Fruit fly (Drosophila melanogaster): ENCODE results near the gene PKD.

PKD gene

DNA sequence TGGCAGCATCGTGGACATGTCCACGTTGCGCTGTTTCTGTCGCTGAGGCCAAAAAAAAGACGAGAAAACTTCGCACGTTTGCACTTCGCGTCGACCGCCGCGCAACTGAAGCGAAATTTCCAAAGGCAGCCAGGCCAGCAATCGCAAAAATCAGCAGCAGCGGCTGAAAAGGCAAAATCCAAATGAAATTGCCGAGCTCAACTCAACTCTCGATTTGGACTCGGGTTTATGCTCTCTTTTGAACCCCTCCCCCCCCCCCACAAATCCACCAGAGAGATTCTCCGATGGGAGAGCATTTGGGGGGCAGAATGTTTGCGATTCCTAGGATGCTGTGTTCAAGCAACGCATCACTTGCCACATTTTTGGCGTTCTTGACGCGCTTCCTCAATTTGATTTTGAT lies at the start of gene PKD:
Gene PKD, minus strand, starts transcription at position 88 of the 400 bp plus-strand sequence.
- TF ChIP-seq Dfd (GFP tag; optimal IDR thresholded peaks at IDR 0.05) (peak; percentile 58), Myc (optimal IDR thresholded peaks at IDR 0.05) (no peak), Dif (GFP tag; optimal IDR thresholded peaks at IDR 0.05; ENCODE audit: partially characterized antibody) (peak; percentile 2), CrebA (GFP tag; optimal IDR thresholded peaks at IDR 0.05; ENCODE audit: borderline replicate concordance) (no peak)

DNA sequence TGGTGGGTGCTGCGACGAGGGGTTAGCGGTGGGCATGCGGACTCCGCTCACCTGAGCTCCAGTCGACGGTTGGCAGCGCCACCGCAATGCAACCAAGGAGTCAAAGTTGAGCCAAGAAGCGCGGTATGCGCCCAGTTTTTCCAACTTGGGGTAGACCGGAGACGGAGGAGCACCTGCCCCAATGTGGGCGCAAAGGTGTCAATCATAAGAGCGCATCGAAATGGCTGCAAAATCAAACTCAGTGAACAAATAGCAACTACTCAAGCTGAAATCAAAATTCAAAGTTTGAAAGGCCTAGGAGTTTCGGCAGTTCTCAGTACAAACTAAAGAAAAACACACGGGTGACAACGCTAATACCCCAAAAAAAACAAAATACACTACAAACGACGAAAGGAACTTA lies 47.5 kb upstream of the PKD start, which contains the start of gene hmw:
Gene hmw, plus strand, starts transcription at position 301 of the 400 bp plus-strand sequence.
- TF ChIP-seq woc (GFP tag; optimal IDR thresholded peaks at IDR 0.05), result no peak
- no peak for TF ChIP-seq Hr83 (GFP tag; optimal IDR thresholded peaks at IDR 0.05; ENCODE audit: poor library complexity, severe bottlenecking)
- TF ChIP-seq Myc (optimal IDR thresholded peaks at IDR 0.05), result no peak
- no peak for TF ChIP-seq foxo (GFP tag; optimal IDR thresholded peaks at IDR 0.05)
- TF ChIP-seq sv (GFP tag; optimal IDR thresholded peaks at IDR 0.05), result no peak
- no peak for TF ChIP-seq Dfd (GFP tag; optimal IDR thresholded peaks at IDR 0.05)
- TF ChIP-seq Dif (GFP tag; optimal IDR thresholded peaks at IDR 0.05; ENCODE audit: partially characterized antibody), result no peak
- TF ChIP-seq ey (GFP tag; optimal IDR thresholded peaks at IDR 0.05), result no peak
- no peak for TF ChIP-seq brk (GFP tag; optimal IDR thresholded peaks at IDR 0.05)

DNA sequence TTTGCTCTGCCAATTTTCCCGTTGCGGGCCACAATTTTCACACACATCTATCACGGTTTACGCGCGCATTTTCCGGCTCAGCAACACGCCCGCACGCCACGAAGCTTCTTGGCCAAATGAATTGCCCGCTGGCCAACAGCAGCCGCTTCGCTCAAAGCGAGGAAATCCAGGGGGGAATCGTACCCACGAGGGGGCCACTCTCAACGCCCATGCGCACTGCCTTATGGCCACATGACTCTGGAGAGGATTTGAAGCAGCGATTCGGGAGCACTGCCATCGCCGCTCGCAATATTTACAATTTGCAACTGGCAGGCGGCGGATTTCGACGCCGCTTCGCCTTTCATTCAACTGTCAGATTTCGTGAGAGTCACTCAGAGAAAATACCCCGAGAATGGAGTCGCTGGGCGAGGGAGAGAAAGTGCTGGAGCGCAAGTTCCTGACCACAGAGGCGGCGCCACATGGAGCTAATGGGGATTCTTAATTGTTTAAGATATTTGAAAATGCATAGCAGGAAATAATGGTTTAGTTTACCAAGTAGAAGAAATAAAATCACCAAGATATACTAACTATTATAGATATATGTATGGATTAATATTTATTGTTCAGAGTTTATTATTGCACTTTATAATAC lies 46.5 kb upstream of the PKD start, which contains the start of gene CG15803:
Gene CG15803, minus strand, starts transcription at position 99 of the 631 bp plus-strand sequence.
- TF ChIP-seq dsf (GFP tag; optimal IDR thresholded peaks at IDR 0.05; ENCODE audit: borderline replicate concordance), result no peak
- TF ChIP-seq ey (GFP tag; optimal IDR thresholded peaks at IDR 0.05), result no peak
- TF ChIP-seq fru (GFP tag; optimal IDR thresholded peaks at IDR 0.05), result no peak
- TF ChIP-seq Vsx2 (GFP tag; optimal IDR thresholded peaks at IDR 0.05; ENCODE audit: partially characterized antibody), result peak; percentile 37

DNA sequence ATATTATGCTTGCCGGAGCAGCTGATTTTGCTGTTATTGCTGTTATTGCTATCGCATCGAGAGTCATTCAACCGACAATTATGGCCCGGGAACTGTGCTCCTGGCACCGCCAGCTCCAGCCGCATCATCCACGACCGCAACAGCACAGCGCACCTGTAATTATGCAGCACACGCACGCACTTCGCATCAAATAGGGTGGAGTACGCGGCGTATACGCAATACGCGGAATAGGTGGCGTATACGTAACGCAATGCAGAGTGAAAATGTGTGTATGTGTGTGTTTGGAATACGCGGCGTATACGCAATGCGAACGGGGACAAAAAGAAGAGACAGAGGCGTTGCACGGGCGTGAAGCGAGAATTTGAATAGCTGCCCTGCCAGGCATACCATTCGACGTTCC lies 41.6 kb upstream of the PKD start:
- no peak for TF ChIP-seq GATAd (GFP tag; optimal IDR thresholded peaks at IDR 0.05)
- TF ChIP-seq pan (optimal IDR thresholded peaks at IDR 0.05), result no peak
- no peak for TF ChIP-seq fru (GFP tag; optimal IDR thresholded peaks at IDR 0.05)
- TF ChIP-seq Myc (optimal IDR thresholded peaks at IDR 0.05), result no peak

DNA sequence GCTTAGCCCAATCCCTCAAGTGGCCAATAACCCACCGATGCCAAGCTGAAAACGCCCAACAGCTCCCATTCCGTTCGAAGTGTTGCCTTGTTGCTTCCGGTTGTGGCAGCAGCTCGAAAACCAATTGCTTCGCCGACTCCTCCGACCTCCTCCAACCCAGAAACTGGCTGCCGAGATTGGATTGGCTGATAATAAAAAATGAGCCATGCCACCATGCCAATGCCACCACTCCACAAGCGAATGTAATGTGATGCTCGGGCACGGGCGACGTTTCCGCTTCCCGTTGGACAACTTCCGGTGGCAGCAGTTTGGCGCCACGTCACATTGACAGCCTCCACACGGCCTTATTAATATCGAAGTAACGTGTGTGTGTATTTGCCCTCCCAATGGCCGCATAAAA lies 24.3 kb upstream of the PKD start:
- no peak for TF ChIP-seq dmrt93B (GFP tag; optimal IDR thresholded peaks at IDR 0.05)
- no peak for TF ChIP-seq lola (GFP tag; optimal IDR thresholded peaks at IDR 0.05)
- TF ChIP-seq rgr (GFP tag; optimal IDR thresholded peaks at IDR 0.05), result no peak
- no peak for TF ChIP-seq dsf (GFP tag; optimal IDR thresholded peaks at IDR 0.05; ENCODE audit: borderline replicate concordance)
- no peak for TF ChIP-seq sage (GFP tag; optimal IDR thresholded peaks at IDR 0.05)
- TF ChIP-seq CrebA (GFP tag; optimal IDR thresholded peaks at IDR 0.05; ENCODE audit: borderline replicate concordance), result no peak
- TF ChIP-seq woc (GFP tag; optimal IDR thresholded peaks at IDR 0.05), result no peak
- TF ChIP-seq CG32264 (GFP tag; optimal IDR thresholded peaks at IDR 0.05), result no peak
- TF ChIP-seq Dif (GFP tag; optimal IDR thresholded peaks at IDR 0.05; ENCODE audit: partially characterized antibody), result no peak
- TF ChIP-seq N (GFP tag; optimal IDR thresholded peaks at IDR 0.05), result no peak
- TF ChIP-seq Abd-B (GFP tag; optimal IDR thresholded peaks at IDR 0.05), result no peak
- TF ChIP-seq HLH106 (tag; optimal IDR thresholded peaks at IDR 0.05), result no peak

DNA sequence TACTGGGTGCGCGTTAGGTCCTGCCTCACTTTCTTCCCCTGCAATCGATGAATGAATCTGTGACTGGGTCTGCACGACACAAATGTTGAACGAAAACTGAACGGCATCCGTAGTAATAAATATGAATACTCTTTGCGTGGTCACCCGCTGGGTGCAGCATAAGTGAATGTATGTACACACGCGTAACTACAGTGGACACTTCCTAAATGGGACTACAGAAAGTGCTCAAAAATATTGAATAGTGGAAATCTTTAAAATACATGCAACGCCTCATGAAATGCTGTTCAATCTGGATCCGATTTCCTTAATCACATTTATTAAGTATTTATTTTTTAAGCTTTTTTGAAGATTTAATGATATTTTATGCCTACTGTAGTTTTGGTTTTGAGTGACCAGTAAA lies 14.6 kb upstream of the PKD start, which contains the start of gene naz:
Gene naz, minus strand, starts transcription at position 101 of the 400 bp plus-strand sequence.
- TF ChIP-seq Sp1 (GFP tag; optimal IDR thresholded peaks at IDR 0.05) (no peak), lola (GFP tag; optimal IDR thresholded peaks at IDR 0.05) (no peak), sage (GFP tag; optimal IDR thresholded peaks at IDR 0.05) (no peak), psq (GFP tag; optimal IDR thresholded peaks at IDR 0.05) (no peak), Abd-B (GFP tag; optimal IDR thresholded peaks at IDR 0.05) (no peak), h (GFP tag; optimal IDR thresholded peaks at IDR 0.05) (no peak), brk (GFP tag; optimal IDR thresholded peaks at IDR 0.05) (no peak), dmrt93B (GFP tag; optimal IDR thresholded peaks at IDR 0.05) (no peak), rgr (GFP tag; optimal IDR thresholded peaks at IDR 0.05) (no peak), Jra (GFP tag; optimal IDR thresholded peaks at IDR 0.05) (no peak), CG32264 (GFP tag; optimal IDR thresholded peaks at IDR 0.05) (no peak), Myc (optimal IDR thresholded peaks at IDR 0.05) (no peak), fru (GFP tag; optimal IDR thresholded peaks at IDR 0.05) (no peak), tai (GFP tag; optimal IDR thresholded peaks at IDR 0.05) (no peak), GATAd (GFP tag; optimal IDR thresholded peaks at IDR 0.05) (no peak)
